Fruit fly (Drosophila melanogaster) whole organism, adult: ENCODE results near the gene CG33107.
A peak's percentile ranks its signal among the peaks of the same experiment; 100 is the strongest.

Experiments
- CG14711 ChIP-seq: fragments of 200-800 bp; sonication (Bioruptor generic); optimal IDR thresholded peaks from 2 replicates; lab custom pipeline; 2018; ENCODE audit warnings: missing biosample characterization, mild to moderate bottlenecking, missing genetic modification characterization, moderate library complexity
- CG5204 ChIP-seq: fragments of 200-800 bp; sonication (Bioruptor generic); optimal IDR thresholded peaks from 2 replicates; lab custom pipeline; 2016; ENCODE audit warnings: missing biosample characterization, missing genetic modification characterization
- CG7045 ChIP-seq: fragments of 200-800 bp; sonication (Bioruptor generic); optimal IDR thresholded peaks from 2 replicates; lab custom pipeline; 2017; ENCODE audit warnings: missing biosample characterization, mild to moderate bottlenecking, missing genetic modification characterization
- bab1 ChIP-seq: fragments of 200-800 bp; sonication (Bioruptor generic); optimal IDR thresholded peaks from 3 replicates; lab custom pipeline; 2019; ENCODE audit warnings: missing biosample characterization, mild to moderate bottlenecking, missing genetic modification characterization, moderate library complexity
- cic ChIP-seq: fragments of 200-800 bp; sonication (Bioruptor generic); optimal IDR thresholded peaks from 2 replicates; lab custom pipeline; 2017; ENCODE audit warnings: missing biosample characterization, mild to moderate bottlenecking, missing genetic modification characterization, moderate library complexity
- cnc ChIP-seq, 2 experiments: fragments of >200 bp; optimal IDR thresholded peaks; 2 replicates each; lab custom pipeline; 2017
- kay ChIP-seq: fragments of 200-800 bp; sonication (Bioruptor generic); peaks from one replicate; lab custom pipeline; 2016; ENCODE audit warnings: missing biosample characterization, missing genetic modification characterization, borderline replicate concordance
- tj ChIP-seq: fragments of 200-800 bp; sonication (Bioruptor generic); optimal IDR thresholded peaks from 3 replicates; lab custom pipeline; 2017; ENCODE audit warnings: missing biosample characterization, mild to moderate bottlenecking, missing genetic modification characterization, moderate library complexity
- toe ChIP-seq: fragments of 200-800 bp; sonication (Bioruptor generic); optimal IDR thresholded peaks from 2 replicates; lab custom pipeline; 2016; ENCODE audit warnings: missing biosample characterization, missing genetic modification characterization

CG33107 gene

dm6 chr3R:22533973-22534931 lies 50.3 kb downstream of the CG33107 start:
- TF ChIP-seq cnc (optimal IDR thresholded peaks at IDR 0.05; lab: Kevin White, UChicago): no peak
- no peak for TF ChIP-seq cic (GFP tag; lab: Kevin White, UChicago)
- no peak for TF ChIP-seq kay (GFP tag; lab: Kevin White, UChicago)
- TF ChIP-seq CG14711: no peak
- no peak for TF ChIP-seq bab1
- TF ChIP-seq tj (GFP tag; lab: Kevin White, UChicago): peak; percentile 97
- no peak for TF ChIP-seq CG5204 (GFP tag; lab: Kevin White, UChicago)
- TF ChIP-seq CG7045: no peak
- TF ChIP-seq toe (GFP tag; lab: Kevin White, UChicago): no peak
